Fruit fly (Drosophila melanogaster): ENCODE measurements around the gene CG33770.
A peak's percentile ranks its signal among the peaks of the same experiment; 100 is the strongest.

CG33770 gene

DNA sequence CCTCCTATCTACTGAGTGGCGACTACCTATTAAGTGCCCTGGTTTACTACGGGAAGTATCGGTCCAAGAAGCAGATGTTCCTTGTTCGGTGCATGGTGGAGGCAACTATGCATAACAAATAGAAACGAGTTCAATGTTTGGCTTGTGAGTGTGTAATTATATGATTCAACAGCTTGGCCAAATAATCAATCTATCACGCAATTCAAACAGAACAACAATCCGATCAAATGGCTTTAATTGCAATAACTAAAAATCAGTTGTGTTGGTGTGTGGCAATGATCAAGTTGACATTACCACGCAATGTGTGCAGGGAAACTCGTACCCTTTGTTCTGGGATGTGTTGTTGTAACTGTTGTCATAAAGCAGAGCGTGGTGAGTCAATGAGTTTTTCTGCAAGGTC lies 845 bp upstream of the CG33770 start, which contains the start of gene CG33769:
CG33769 (plus strand) TSS at position 301 of the 400 bp plus-strand sequence.
- TF ChIP-seq CG34406 (GFP tag; optimal IDR thresholded peaks at IDR 0.05), result no peak
- TF ChIP-seq CG10631 (GFP tag; optimal IDR thresholded peaks at IDR 0.05), result no peak
- TF ChIP-seq CG11902 (GFP tag; optimal IDR thresholded peaks at IDR 0.05), result no peak
- TF ChIP-seq cyc (GFP tag; optimal IDR thresholded peaks at IDR 0.05), result no peak
- TF ChIP-seq esn (GFP tag; optimal IDR thresholded peaks at IDR 0.05), result no peak
- no peak for TF ChIP-seq Eip78C (GFP tag)
- no peak for TF ChIP-seq salr (GFP tag; optimal IDR thresholded peaks at IDR 0.05)
- no peak for TF ChIP-seq Hr38 (GFP tag; optimal IDR thresholded peaks at IDR 0.05)
- no peak for TF ChIP-seq Ets21C (GFP tag; optimal IDR thresholded peaks at IDR 0.05)
- no peak for TF ChIP-seq CG16779 (tag; optimal IDR thresholded peaks at IDR 0.05)
- TF ChIP-seq CG1621 (tag; optimal IDR thresholded peaks at IDR 0.05), result no peak
- TF ChIP-seq CG15336 (GFP tag; IDR thresholded peaks at IDR 0.05), result no peak
- no peak for TF ChIP-seq achi (GFP tag; optimal IDR thresholded peaks at IDR 0.05)
- no peak for TF ChIP-seq CG31627 (GFP tag; optimal IDR thresholded peaks at IDR 0.05)
- TF ChIP-seq CG10669 (GFP tag; optimal IDR thresholded peaks at IDR 0.05), result no peak
- no peak for TF ChIP-seq topi (GFP tag; optimal IDR thresholded peaks at IDR 0.05)

- TF ChIP-seq CG8319 (GFP tag; optimal IDR thresholded peaks at IDR 0.05) (no peak), eg (GFP tag; IDR thresholded peaks at IDR 0.05) (no peak), CG6854 (GFP tag; optimal IDR thresholded peaks at IDR 0.05) (no peak), CG15336 (GFP tag; IDR thresholded peaks at IDR 0.05) (no peak), CG4318 (GFP tag; optimal IDR thresholded peaks at IDR 0.05) (no peak), CG3032 (tag; optimal IDR thresholded peaks at IDR 0.05) (no peak), ss (GFP tag; optimal IDR thresholded peaks at IDR 0.05) (no peak), CG31627 (GFP tag; optimal IDR thresholded peaks at IDR 0.05) (no peak), CG32006 (GFP tag; optimal IDR thresholded peaks at IDR 0.05) (no peak), esn (GFP tag; optimal IDR thresholded peaks at IDR 0.05) (no peak)
Measured at dm6 chr3L:22649096-22649495, 624 bp downstream of the CG33770 start, which contains the start of gene CG33771. CG33771 (plus strand) TSS chr3L:22649396.

DNA sequence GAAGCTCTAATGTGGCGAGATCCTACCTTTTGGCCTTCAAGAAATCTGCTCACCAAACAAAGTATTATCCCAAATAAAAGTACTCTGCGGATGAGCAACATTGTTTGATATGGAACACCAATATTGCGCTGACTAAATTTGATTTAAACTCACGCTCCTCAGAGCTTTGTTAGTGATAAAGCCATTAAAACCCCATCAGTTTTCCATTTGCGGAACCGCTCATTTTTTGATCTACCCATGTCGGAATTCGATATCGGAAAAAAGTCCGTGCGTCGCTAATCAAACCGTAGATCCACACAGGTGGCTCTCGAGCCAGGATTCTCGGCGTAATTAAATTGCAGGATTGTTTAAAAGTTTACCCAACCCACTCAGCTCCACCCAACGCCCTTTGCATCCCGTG lies 4.0 kb downstream of the CG33770 start, which contains the start of gene CG33772:
CG33772 (minus strand) TSS at position 101 of the 400 bp plus-strand sequence.
- TF ChIP-seq CG3032 (tag; optimal IDR thresholded peaks at IDR 0.05) (no peak), Hr39 (GFP tag; optimal IDR thresholded peaks at IDR 0.05) (no peak), topi (GFP tag; optimal IDR thresholded peaks at IDR 0.05) (no peak), CG8119 (GFP tag; IDR thresholded peaks at IDR 0.05) (no peak), CG1621 (tag; optimal IDR thresholded peaks at IDR 0.05) (no peak), salr (GFP tag; optimal IDR thresholded peaks at IDR 0.05) (no peak), fkh (GFP tag; optimal IDR thresholded peaks at IDR 0.05) (no peak), Sox102F (GFP tag; optimal IDR thresholded peaks at IDR 0.05) (no peak), CG3919 (GFP tag; optimal IDR thresholded peaks at IDR 0.05) (no peak), Hr38 (GFP tag; optimal IDR thresholded peaks at IDR 0.05) (no peak), vri (GFP tag; optimal IDR thresholded peaks at IDR 0.05) (no peak), dac (GFP tag; optimal IDR thresholded peaks at IDR 0.05) (no peak), Eip75B (GFP tag; optimal IDR thresholded peaks at IDR 0.05) (no peak), CG4318 (GFP tag; optimal IDR thresholded peaks at IDR 0.05) (no peak), fd85E (GFP tag; optimal IDR thresholded peaks at IDR 0.05) (no peak), dsx (GFP tag; optimal IDR thresholded peaks at IDR 0.05; ENCODE audit: poor library complexity, severe bottlenecking) (no peak)

- TF ChIP-seq net (GFP tag; optimal IDR thresholded peaks at IDR 0.05), result no peak
- no peak for TF ChIP-seq Eip93F (GFP tag; optimal IDR thresholded peaks at IDR 0.05)
- peak; percentile 13 for TF ChIP-seq Hr4 (GFP tag; optimal IDR thresholded peaks at IDR 0.05)
- TF ChIP-seq Hr39 (GFP tag; optimal IDR thresholded peaks at IDR 0.05), result peak; percentile 44
- TF ChIP-seq CG8119 (GFP tag; IDR thresholded peaks at IDR 0.05), result no peak
- TF ChIP-seq acj6 (GFP tag; optimal IDR thresholded peaks at IDR 0.05), result peak; percentile 8
- no peak for TF ChIP-seq CG8319 (GFP tag; optimal IDR thresholded peaks at IDR 0.05)
- no peak for TF ChIP-seq CG16779 (tag; optimal IDR thresholded peaks at IDR 0.05)
- TF ChIP-seq fd59A (GFP tag; optimal IDR thresholded peaks at IDR 0.05), result no peak
- no peak for TF ChIP-seq CG11762 (GFP tag; optimal IDR thresholded peaks at IDR 0.05; ENCODE audit: insufficient read depth)
- TF ChIP-seq topi (GFP tag; optimal IDR thresholded peaks at IDR 0.05), result peak; percentile 36
- TF ChIP-seq CG9139 (GFP tag; optimal IDR thresholded peaks at IDR 0.05), result no peak
- TF ChIP-seq Sox102F (GFP tag; optimal IDR thresholded peaks at IDR 0.05), result peak; percentile 30
- no peak for TF ChIP-seq Eip75B (GFP tag; optimal IDR thresholded peaks at IDR 0.05)
- no peak for TF ChIP-seq CG6276 (GFP tag; optimal IDR thresholded peaks at IDR 0.05)
- peak; percentile 13 for TF ChIP-seq Sox14 (GFP tag; optimal IDR thresholded peaks at IDR 0.05)
- TF ChIP-seq vri (GFP tag; optimal IDR thresholded peaks at IDR 0.05), result no peak
- TF ChIP-seq CG6854 (GFP tag; optimal IDR thresholded peaks at IDR 0.05), result no peak
- TF ChIP-seq Eip78C (GFP tag), result peak; percentile 46
- TF ChIP-seq CG8632 (GFP tag; optimal IDR thresholded peaks at IDR 0.05), result no peak
- TF ChIP-seq achi (GFP tag; optimal IDR thresholded peaks at IDR 0.05), result peak; percentile 23
- TF ChIP-seq CG6163 (GFP tag; IDR thresholded peaks at IDR 0.05), result 0 out of 3 replicates have a peak, but pooled peaks have one; percentile 39
- TF ChIP-seq Lpt (GFP tag; optimal IDR thresholded peaks at IDR 0.05), result no peak
- no peak for TF ChIP-seq cyc (GFP tag; optimal IDR thresholded peaks at IDR 0.05)
Measured at dm6 chr3L:22665110-22665509, 16.6 kb downstream of the CG33770 start.

Measured in whole organism, prepupa.